Fruit fly (Drosophila melanogaster): Measurements from ENCODE around the gene Megf8.
A peak's percentile ranks its signal among the peaks of the same experiment; 100 is the strongest.

Megf8 gene

dm6 chr2L:8097964-8098945 is 55.0 kb downstream of the Megf8 start:
- TF ChIP-seq Dll (optimal IDR thresholded peaks at IDR 0.05) (no peak), pan (optimal IDR thresholded peaks at IDR 0.05) (no peak), usp (GFP tag; optimal IDR thresholded peaks at IDR 0.05) (no peak), EcR (GFP tag; optimal IDR thresholded peaks at IDR 0.05) (no peak), CG8478 (optimal IDR thresholded peaks at IDR 0.05) (no peak), psq (optimal IDR thresholded peaks at IDR 0.05) (no peak)

- TF ChIP-seq CG8478 (optimal IDR thresholded peaks at IDR 0.05): no peak
- no peak for TF ChIP-seq psq (optimal IDR thresholded peaks at IDR 0.05)
- TF ChIP-seq Dll (optimal IDR thresholded peaks at IDR 0.05): no peak
- no peak for TF ChIP-seq usp (GFP tag; optimal IDR thresholded peaks at IDR 0.05)
Observed at dm6 chr2L:8099050-8099449, 55.8 kb downstream of the Megf8 start.

- TF ChIP-seq psq (optimal IDR thresholded peaks at IDR 0.05) (no peak), CG8478 (optimal IDR thresholded peaks at IDR 0.05) (peak; percentile 23)
Observed at dm6 chr2L:8099615-8100375, 56.5 kb downstream of the Megf8 start.

- TF ChIP-seq pan (optimal IDR thresholded peaks at IDR 0.05) (no peak), usp (GFP tag; optimal IDR thresholded peaks at IDR 0.05) (no peak), Dll (optimal IDR thresholded peaks at IDR 0.05) (no peak), psq (optimal IDR thresholded peaks at IDR 0.05) (no peak), CG8478 (optimal IDR thresholded peaks at IDR 0.05) (no peak), EcR (GFP tag; optimal IDR thresholded peaks at IDR 0.05) (no peak)
Observed at dm6 chr2L:8100489-8101352, 57.5 kb downstream of the Megf8 start.

- TF ChIP-seq usp (GFP tag; optimal IDR thresholded peaks at IDR 0.05) (no peak), pan (optimal IDR thresholded peaks at IDR 0.05) (peak; percentile 46), Dll (optimal IDR thresholded peaks at IDR 0.05) (no peak)
Observed at dm6 chr2L:8103073-8103472, 59.8 kb downstream of the Megf8 start.

Measured in whole organism.